Worm (Caenorhabditis elegans) whole organism, L3 larva: ENCODE data around the gene str-101.

ENCODE experiments used
- aly-2 ChIP-seq: fragments of 150-350 bp; optimal IDR thresholded peaks from 2 replicates; lab custom pipeline; 2014; ENCODE audit warnings: missing biosample characterization, missing genetic modification characterization
- ceh-16 ChIP-seq: sonication (generic microtip); optimal IDR thresholded peaks from 2 replicates; lab custom pipeline; 2017; ENCODE audit warnings: missing biosample characterization, missing genetic modification characterization
- ceh-28 ChIP-seq: fragments of 150-350 bp; optimal IDR thresholded peaks from 2 replicates; lab custom pipeline; 2014; ENCODE audit warnings: missing biosample characterization, missing genetic modification reagents, missing genetic modification characterization
- ceh-9 ChIP-seq: sonication (generic microtip); optimal IDR thresholded peaks from 2 replicates; lab custom pipeline; 2018; ENCODE audit warnings: missing biosample characterization, missing genetic modification characterization
- daf-12 ChIP-seq: fragments of 150-350 bp; optimal IDR thresholded peaks from 2 replicates; lab custom pipeline; 2014; ENCODE audit warnings: missing biosample characterization, missing genetic modification reagents, missing genetic modification characterization
- egl-27 ChIP-seq: sonication (generic microtip); optimal IDR thresholded peaks from 4 replicates; lab custom pipeline; 2017; ENCODE audit warnings: missing biosample characterization, missing genetic modification reagents, missing genetic modification characterization
- egl-5 ChIP-seq: fragments of 150-350 bp; optimal IDR thresholded peaks from 2 replicates; lab custom pipeline; 2017; ENCODE audit warnings: missing biosample characterization, missing genetic modification reagents, missing genetic modification characterization, inconsistent platforms
- elt-1 ChIP-seq: fragments of 150-350 bp; optimal IDR thresholded peaks from 2 replicates; lab custom pipeline; 2014; ENCODE audit warnings: missing biosample characterization, missing genetic modification characterization
- elt-2 ChIP-seq: sonication (generic microtip); optimal IDR thresholded peaks from 2 replicates; lab custom pipeline; 2016; ENCODE audit warnings: missing genetic modification reagents, mild to moderate bottlenecking, missing genetic modification characterization, missing compliant biosample characterization
- elt-3 ChIP-seq, 3 experiments: fragments of 150-350 bp in 1 of 3; sonication (generic microtip) in 2 of 3; optimal IDR thresholded peaks; 2 replicates in 2 of 3; 4 replicates in 1 of 3; lab custom pipeline; 2014 to 2017; ENCODE audit warnings: missing biosample characterization in 3 of 3, missing genetic modification characterization in 3 of 3
- eor-1 ChIP-seq, 2 experiments: fragments of 150-350 bp; optimal IDR thresholded peaks; 2 replicates each; lab custom pipeline; 2014 to 2018; ENCODE audit warnings: missing biosample characterization in 2 of 2, missing genetic modification characterization in 2 of 2
- fkh-10 ChIP-seq: sonication (generic microtip); optimal IDR thresholded peaks from 2 replicates; lab custom pipeline; 2017; ENCODE audit warnings: missing biosample characterization, missing genetic modification reagents, missing genetic modification characterization
- fkh-2 ChIP-seq: fragments of 150-350 bp; optimal IDR thresholded peaks from 2 replicates; lab custom pipeline; 2014; ENCODE audit warnings: missing biosample characterization, missing genetic modification reagents, missing genetic modification characterization
- fos-1 ChIP-seq: fragments of 150-350 bp; optimal IDR thresholded peaks from 2 replicates; lab custom pipeline; 2014; ENCODE audit warnings: missing biosample characterization, missing genetic modification characterization
- hmg-11 ChIP-seq: sonication (generic microtip); optimal IDR thresholded peaks from 2 replicates; lab custom pipeline; 2016; ENCODE audit warnings: missing genetic modification characterization, missing compliant biosample characterization
- jun-1 ChIP-seq: fragments of 150-350 bp; optimal IDR thresholded peaks from 2 replicates; lab custom pipeline; 2014; ENCODE audit warnings: missing biosample characterization, missing genetic modification reagents, missing genetic modification characterization
- lin-15B ChIP-seq: fragments of 150-350 bp; optimal IDR thresholded peaks from 2 replicates; lab custom pipeline; 2014; ENCODE audit warnings: missing biosample characterization, missing genetic modification characterization
- lin-39 ChIP-seq: fragments of 150-350 bp; optimal IDR thresholded peaks from 2 replicates; lab custom pipeline; 2018; ENCODE audit warnings: missing biosample characterization, missing genetic modification reagents, missing genetic modification characterization
- lsy-12 ChIP-seq: sonication (generic microtip); optimal IDR thresholded peaks from 2 replicates; lab custom pipeline; 2016; ENCODE audit warnings: mild to moderate bottlenecking, missing genetic modification characterization, missing compliant biosample characterization
- mdl-1 ChIP-seq: fragments of 150-350 bp; optimal IDR thresholded peaks from 2 replicates; lab custom pipeline; 2014; ENCODE audit warnings: missing biosample characterization, missing genetic modification characterization
- mml-1 ChIP-seq: fragments of 150-350 bp; sonication (generic microtip); optimal IDR thresholded peaks from 3 replicates; lab custom pipeline; 2014; ENCODE audit warnings: missing biosample characterization, missing genetic modification characterization
- nfya-1 ChIP-seq: sonication (generic microtip); optimal IDR thresholded peaks from 2 replicates; lab custom pipeline; 2017; ENCODE audit warnings: missing genetic modification characterization, mild to moderate bottlenecking, missing compliant biosample characterization, antibody characterized with exemption, moderate library complexity; ENCODE audit not compliant: insufficient read depth
- nhr-12 ChIP-seq: fragments of 150-350 bp; optimal IDR thresholded peaks from 2 replicates; lab custom pipeline; 2014; ENCODE audit warnings: missing biosample characterization, missing genetic modification characterization
- nhr-23 ChIP-seq: fragments of 150-350 bp; optimal IDR thresholded peaks from 2 replicates; lab custom pipeline; 2014; ENCODE audit warnings: missing biosample characterization, missing genetic modification reagents, missing genetic modification characterization
- nhr-237 ChIP-seq: fragments of 150-350 bp; optimal IDR thresholded peaks from 2 replicates; lab custom pipeline; 2014; ENCODE audit warnings: missing biosample characterization, missing genetic modification characterization
- nhr-25 ChIP-seq: sonication (generic microtip); optimal IDR thresholded peaks from 2 replicates; lab custom pipeline; 2017; ENCODE audit warnings: missing biosample characterization, missing genetic modification characterization
- nhr-28 ChIP-seq: fragments of 150-350 bp; optimal IDR thresholded peaks from 2 replicates; lab custom pipeline; 2014; ENCODE audit warnings: missing biosample characterization, missing genetic modification characterization
- nhr-76 ChIP-seq: fragments of 150-350 bp; sonication (generic microtip); optimal IDR thresholded peaks from 5 replicates; lab custom pipeline; 2014; ENCODE audit warnings: missing biosample characterization, missing genetic modification characterization
- nhr-77 ChIP-seq: fragments of 150-350 bp; optimal IDR thresholded peaks from 2 replicates; lab custom pipeline; 2014; ENCODE audit warnings: missing biosample characterization, missing genetic modification characterization
- pha-4 ChIP-seq: fragments of 150-350 bp; optimal IDR thresholded peaks from 2 replicates; lab custom pipeline; 2014; ENCODE audit warnings: missing biosample characterization, missing genetic modification reagents, missing genetic modification characterization
- pqm-1 ChIP-seq: fragments of 150-350 bp; optimal IDR thresholded peaks from 2 replicates; lab custom pipeline; 2017; ENCODE audit warnings: missing biosample characterization, missing genetic modification characterization, inconsistent platforms
- sea-2 ChIP-seq: fragments of 150-350 bp; sonication (generic microtip); optimal IDR thresholded peaks from 4 replicates; lab custom pipeline; 2014; ENCODE audit warnings: missing biosample characterization, missing genetic modification reagents, missing genetic modification characterization
- skn-1 ChIP-seq: fragments of 150-350 bp; optimal IDR thresholded peaks from 2 replicates; lab custom pipeline; 2014; ENCODE audit warnings: missing biosample characterization, missing genetic modification characterization
- tbx-2 ChIP-seq: sonication (generic microtip); optimal IDR thresholded peaks from 2 replicates; lab custom pipeline; 2016; ENCODE audit warnings: mild to moderate bottlenecking, missing genetic modification characterization, missing compliant biosample characterization
- unc-39 ChIP-seq: sonication (generic microtip); optimal IDR thresholded peaks from 4 replicates; lab custom pipeline; 2017; ENCODE audit warnings: missing biosample characterization, missing genetic modification characterization
- unc-62 ChIP-seq: fragments of 150-350 bp; sonication (generic microtip); optimal IDR thresholded peaks from 4 replicates; lab custom pipeline; 2014; ENCODE audit warnings: missing biosample characterization, missing genetic modification reagents, missing genetic modification characterization
- ztf-11 ChIP-seq: fragments of 150-350 bp; optimal IDR thresholded peaks from 2 replicates; lab custom pipeline; 2014; ENCODE audit warnings: missing biosample characterization, missing genetic modification characterization
- ztf-4 ChIP-seq: fragments of 150-350 bp; optimal IDR thresholded peaks from 2 replicates; lab custom pipeline; 2014; ENCODE audit warnings: missing biosample characterization, missing genetic modification characterization

The str-101 gene

DNA sequence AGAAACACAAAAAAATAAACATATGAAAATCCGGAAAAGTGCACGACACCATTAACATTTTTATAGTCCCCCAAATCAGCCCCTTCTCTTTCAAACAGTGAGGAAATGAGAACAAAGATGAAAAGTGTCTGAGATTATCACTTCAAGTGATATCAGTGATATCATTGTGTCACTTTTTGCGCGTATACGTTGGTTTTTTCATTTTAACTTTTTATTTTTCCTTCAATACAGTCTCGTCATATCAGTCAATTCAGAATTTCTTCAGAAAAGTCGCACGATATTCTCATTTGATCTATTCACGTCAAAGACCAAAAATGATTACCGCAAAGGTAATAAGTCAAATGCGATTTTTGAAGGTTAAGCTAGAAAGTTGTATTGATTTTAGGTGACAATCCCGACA is 7.1 kb downstream of the str-101 start, which contains the start of gene twk-34:
Gene twk-34, plus strand, starts transcription at position 216 of the 400 bp plus-strand sequence.
- TF ChIP-seq pha-4 (tag; lab: Kevin White, UChicago), result no peak
- TF ChIP-seq elt-3 (tag; optimal IDR thresholded peaks at IDR 0.05; lab: Kevin White, UChicago), result peak in 1 of 3 experiments; percentile 52
- TF ChIP-seq, all 47 proteins: peak for 1

DNA sequence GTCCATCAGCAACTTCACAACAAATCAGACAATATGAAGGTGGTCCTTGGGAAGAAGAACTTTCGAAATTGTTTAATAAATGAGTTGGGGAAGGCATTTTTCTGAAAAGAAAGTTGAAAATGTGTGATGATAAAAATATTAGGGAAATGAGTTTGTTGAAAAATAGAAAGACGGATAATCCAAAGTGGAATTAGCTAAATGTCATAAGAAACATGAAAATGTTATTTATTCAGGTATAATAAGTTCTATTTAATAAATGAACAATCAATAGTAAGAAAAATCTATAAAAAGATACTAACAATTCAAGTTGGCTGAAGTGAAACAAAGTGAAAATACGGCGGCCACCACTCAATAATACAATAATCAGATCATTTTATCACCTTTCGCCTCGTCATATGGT is 9.5 kb downstream of the str-101 start, which contains the start of gene nhr-53:
Gene nhr-53, minus strand, starts transcription at position 101 of the 400 bp plus-strand sequence.
- TF ChIP-seq ztf-11 (tag; lab: Kevin White, UChicago) (no peak), ceh-28 (tag; lab: Kevin White, UChicago) (no peak), pqm-1 (tag; lab: Kevin White, UChicago) (no peak), sea-2 (no peak), skn-1 (tag; lab: Kevin White, UChicago) (no peak), elt-3 (tag; optimal IDR thresholded peaks at IDR 0.05; lab: Kevin White, UChicago) (no peak), nhr-237 (tag; lab: Kevin White, UChicago) (no peak), ceh-16 (tag; lab: Kevin White, UChicago) (no peak), elt-2 (tag; lab: Kevin White, UChicago) (no peak), aly-2 (tag; lab: Kevin White, UChicago) (no peak), jun-1 (no peak), unc-39 (tag; lab: Kevin White, UChicago) (no peak), egl-27 (tag; lab: Kevin White, UChicago) (no peak), tbx-2 (no peak), ztf-4 (no peak), nfya-1 (no peak), egl-5 (tag; lab: Kevin White, UChicago) (no peak), eor-1 (tag; optimal IDR thresholded peaks at IDR 0.05; lab: Kevin White, UChicago) (no peak)

DNA sequence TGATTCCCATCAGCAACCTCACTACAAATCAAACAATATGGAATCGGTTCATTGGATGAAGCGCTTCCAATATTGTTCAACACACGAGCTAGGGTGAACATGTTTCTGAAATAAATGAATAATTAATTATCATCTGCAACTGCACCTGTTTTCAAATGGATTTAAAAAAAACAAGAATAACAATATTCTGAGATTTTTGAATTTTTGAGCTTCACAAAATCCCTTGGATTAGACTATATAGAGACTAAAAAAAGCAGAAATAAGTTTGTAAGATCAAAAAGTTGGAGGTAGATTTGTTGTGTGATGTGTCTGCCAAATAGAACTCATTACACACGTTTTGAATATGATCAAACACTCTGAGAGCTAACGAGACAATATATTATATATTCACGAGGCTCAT is 12.0 kb downstream of the str-101 start, which contains the start of gene nhr-199:
Gene nhr-199, minus strand, starts transcription at position 101 of the 400 bp plus-strand sequence.
- no peak for TF ChIP-seq fkh-10 (GFP tag; lab: Kevin White, UChicago)
- no peak for TF ChIP-seq unc-62 (GFP tag; lab: Kevin White, UChicago)
- TF ChIP-seq fos-1 (tag; lab: Kevin White, UChicago), result no peak
- no peak for TF ChIP-seq lin-39
- TF ChIP-seq elt-1 (tag; lab: Kevin White, UChicago), result no peak
- TF ChIP-seq ceh-16 (tag; lab: Kevin White, UChicago), result no peak
- no peak for TF ChIP-seq mdl-1
- TF ChIP-seq nhr-25 (tag; lab: Kevin White, UChicago), result no peak
- no peak for TF ChIP-seq elt-3 (tag; optimal IDR thresholded peaks at IDR 0.05; lab: Kevin White, UChicago)
- no peak for TF ChIP-seq nhr-76 (tag; lab: Kevin White, UChicago)
- TF ChIP-seq ztf-4, result no peak
- TF ChIP-seq fkh-2 (tag; lab: Kevin White, UChicago), result no peak
- TF ChIP-seq ztf-11 (tag; lab: Kevin White, UChicago), result no peak
- no peak for TF ChIP-seq pha-4 (tag; lab: Kevin White, UChicago)
- no peak for TF ChIP-seq nhr-23 (tag; lab: Kevin White, UChicago)
- TF ChIP-seq egl-5 (tag; lab: Kevin White, UChicago), result no peak
- TF ChIP-seq eor-1 (tag; optimal IDR thresholded peaks at IDR 0.05; lab: Kevin White, UChicago), result no peak
- no peak for TF ChIP-seq nhr-237 (tag; lab: Kevin White, UChicago)

DNA sequence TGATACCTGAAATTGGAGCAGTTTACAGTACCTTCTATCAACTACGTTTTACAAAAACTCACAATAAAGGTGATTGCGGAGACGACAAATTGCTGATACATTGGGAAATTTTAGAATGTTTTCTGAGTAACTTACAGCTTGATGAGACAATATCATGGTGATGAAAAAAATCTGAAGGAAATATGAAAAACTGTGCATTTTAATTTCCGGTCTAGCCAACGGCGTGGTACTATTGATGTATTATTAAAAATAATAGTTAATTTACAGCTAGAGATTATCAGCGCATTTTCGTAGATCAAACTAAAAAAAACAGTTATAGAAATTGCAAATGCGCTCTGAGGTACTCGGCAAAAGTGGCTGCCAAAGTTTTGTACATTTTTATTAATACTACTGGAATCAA is 13.7 kb downstream of the str-101 start, which contains the start of gene srx-29:
Gene srx-29, minus strand, starts transcription at position 101 of the 400 bp plus-strand sequence.
- TF ChIP-seq lsy-12, result no peak
- TF ChIP-seq pha-4 (tag; lab: Kevin White, UChicago), result no peak
- no peak for TF ChIP-seq pqm-1 (tag; lab: Kevin White, UChicago)
- no peak for TF ChIP-seq aly-2 (tag; lab: Kevin White, UChicago)
- no peak for TF ChIP-seq nhr-77 (tag; lab: Kevin White, UChicago)
- TF ChIP-seq nhr-12 (tag; lab: Kevin White, UChicago), result no peak
- no peak for TF ChIP-seq eor-1 (tag; optimal IDR thresholded peaks at IDR 0.05; lab: Kevin White, UChicago)
- no peak for TF ChIP-seq ztf-4
- no peak for TF ChIP-seq elt-2 (tag; lab: Kevin White, UChicago)
- TF ChIP-seq unc-62 (GFP tag; lab: Kevin White, UChicago), result no peak
- TF ChIP-seq fkh-10 (GFP tag; lab: Kevin White, UChicago), result no peak
- no peak for TF ChIP-seq ceh-28 (tag; lab: Kevin White, UChicago)
- no peak for TF ChIP-seq mml-1
- TF ChIP-seq lin-15B (tag; lab: Kevin White, UChicago), result no peak
- TF ChIP-seq ceh-9 (tag; lab: Kevin White, UChicago), result no peak
- TF ChIP-seq hmg-11 (tag; lab: Kevin White, UChicago), result no peak
- TF ChIP-seq tbx-2, result no peak
- no peak for TF ChIP-seq mdl-1
- no peak for TF ChIP-seq daf-12 (tag; lab: Kevin White, UChicago)
- no peak for TF ChIP-seq nhr-28 (tag; lab: Kevin White, UChicago)
